Fruit fly (Drosophila melanogaster): ENCODE measurements around the gene Sfmbt.

Gene Sfmbt

dm6 chr2L:13176701-13177249 lies at the start of gene Sfmbt, which contains the start of gene CG5439 (continued):
- TF ChIP-seq NfI (GFP tag; optimal IDR thresholded peaks at IDR 0.05) (peak; percentile 74), CG17912 (GFP tag; optimal IDR thresholded peaks at IDR 0.05) (peak; percentile 72), CG3995 (GFP tag; optimal IDR thresholded peaks at IDR 0.05) (peak; percentile 100), lov (optimal IDR thresholded peaks at IDR 0.05) (no peak), lov (GFP tag; IDR thresholded peaks at IDR 0.05) (no peak), pfk (GFP tag; optimal IDR thresholded peaks at IDR 0.05) (no peak), danr (GFP tag; IDR thresholded peaks at IDR 0.05) (no peak), Poxn (GFP tag; IDR thresholded peaks at IDR 0.05) (no peak; the same call in 1 of the 2 replicates), aop (GFP tag; IDR thresholded peaks at IDR 0.05) (no peak), H2.0 (GFP tag; IDR thresholded peaks at IDR 0.05) (peak; percentile 38), prd (optimal IDR thresholded peaks at IDR 0.05) (no peak), prd (GFP tag; IDR thresholded peaks at IDR 0.05) (peak; percentile 80), lilli (GFP tag; optimal IDR thresholded peaks at IDR 0.05) (peak; percentile 91), Pdp1 (GFP tag; optimal IDR thresholded peaks at IDR 0.05) (peak; percentile 57 to 77), Doc3 (GFP tag; IDR thresholded peaks at IDR 0.05; ENCODE audit: partially characterized antibody) (no peak), CG12155 (GFP tag; optimal IDR thresholded peaks at IDR 0.05) (peak; percentile 81), CG10462 (GFP tag; optimal IDR thresholded peaks at IDR 0.05) (peak; percentile 46), CG4854 (GFP tag; optimal IDR thresholded peaks at IDR 0.05) (peak; percentile 71), Atf-2 (GFP tag; optimal IDR thresholded peaks at IDR 0.05) (peak; percentile 66), crp (GFP tag; optimal IDR thresholded peaks at IDR 0.05) (peak in 1 of 2 experiments; percentile 69), nom (GFP tag; optimal IDR thresholded peaks at IDR 0.05) (no peak), Gug (GFP tag; IDR thresholded peaks at IDR 0.05) (peak; percentile 88), CG10565 (GFP tag; optimal IDR thresholded peaks at IDR 0.05) (no peak), Kr (GFP tag; optimal IDR thresholded peaks at IDR 0.05) (no peak), CG10979 (tag; optimal IDR thresholded peaks at IDR 0.05) (peak; percentile 62), CG2129 (GFP tag; IDR thresholded peaks at IDR 0.05; ENCODE audit: partially characterized antibody) (no peak), gt (GFP tag; IDR thresholded peaks at IDR 0.05) (peak; percentile 15; the same call in 1 of the 2 replicates), CG42726 (GFP tag; IDR thresholded peaks at IDR 0.05; ENCODE audit: partially characterized antibody) (peak; percentile 49; the same call in 1 of the 2 replicates), kay (GFP tag; optimal IDR thresholded peaks at IDR 0.05) (peak; percentile 91), Oaz (GFP tag; IDR thresholded peaks at IDR 0.05) (peak; percentile 9; the same call in 1 of the 2 replicates), onecut (GFP tag; IDR thresholded peaks at IDR 0.05) (peak; percentile 42; the same call in 1 of the 2 replicates), ara (GFP tag; IDR thresholded peaks at IDR 0.05) (no peak), CG4730 (GFP tag; IDR thresholded peaks at IDR 0.05) (no peak), dysf (GFP tag; IDR thresholded peaks at IDR 0.05) (peak; percentile 74), CG14710 (tag; optimal IDR thresholded peaks at IDR 0.05) (peak; percentile 95), Lhr (GFP tag; optimal IDR thresholded peaks at IDR 0.05) (peak; percentile 69), cwo (GFP tag; optimal IDR thresholded peaks at IDR 0.05) (peak; percentile 55), Mad (GFP tag; optimal IDR thresholded peaks at IDR 0.05) (peak; percentile 44), Bgb (GFP tag; IDR thresholded peaks at IDR 0.05; ENCODE audit: partially characterized antibody) (peak; percentile 44), Meics (GFP tag; optimal IDR thresholded peaks at IDR 0.05) (peak; percentile 69), sens (GFP tag) (peak; percentile 97), tx (GFP tag; optimal IDR thresholded peaks at IDR 0.05) (peak; percentile 75), CG5953 (GFP tag; IDR thresholded peaks at IDR 0.05) (no peak), Dref (GFP tag; IDR thresholded peaks at IDR 0.05) (peak; percentile 81), Neu2 (GFP tag; optimal IDR thresholded peaks at IDR 0.05; ENCODE audit: borderline replicate concordance) (no peak), pho (GFP tag; optimal IDR thresholded peaks at IDR 0.05) (peak; percentile 88), CG17612 (GFP tag; IDR thresholded peaks at IDR 0.05) (peak; percentile 45; the same call in 1 of the 2 replicates), CG18011 (GFP tag; optimal IDR thresholded peaks at IDR 0.05) (peak; percentile 38), GATAe (GFP tag; conservative IDR thresholded peaks at IDR 0.05) (peak; percentile 22; the same call in 1 of the 2 replicates), Deaf1 (tag; optimal IDR thresholded peaks at IDR 0.05) (no peak)
